Fruit fly (Drosophila melanogaster): Measurements from ENCODE around the gene Grp170.

The Grp170 gene

DNA sequence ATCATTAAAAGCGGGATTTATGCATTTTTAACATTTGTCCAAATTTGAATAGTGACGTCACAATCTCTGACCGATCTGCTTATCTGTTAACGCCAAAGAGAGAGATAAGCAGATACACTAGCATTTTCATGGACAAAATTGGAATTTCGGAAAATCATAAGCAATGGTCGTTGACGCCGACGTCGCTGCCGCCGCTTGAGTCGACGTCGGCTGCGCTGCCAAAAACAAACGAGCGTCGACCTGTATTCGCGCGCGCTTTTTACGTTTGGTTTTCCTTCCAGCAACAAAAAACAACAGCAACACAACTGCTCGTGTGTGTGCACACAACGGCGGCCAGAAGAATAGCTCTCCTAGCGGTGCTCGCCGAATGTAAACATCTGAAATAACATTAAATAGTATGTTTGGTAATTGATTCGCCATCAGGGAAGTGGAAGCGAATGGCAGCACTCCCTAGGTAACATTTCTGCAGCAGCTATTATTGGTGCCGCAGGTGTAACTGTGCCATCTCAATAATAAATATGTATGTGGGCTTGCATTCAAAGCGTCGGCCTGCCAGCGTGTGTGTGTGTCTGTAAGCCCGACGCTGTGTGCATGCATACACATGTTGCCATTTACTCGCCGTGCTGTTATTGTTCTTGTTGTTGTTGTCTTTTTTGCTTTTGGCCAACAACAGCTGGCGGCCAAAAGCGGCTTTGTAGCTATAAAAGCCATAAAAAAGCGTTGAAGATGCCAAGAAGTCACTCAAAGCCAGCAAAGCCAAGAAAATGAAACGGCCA, 25.6 kb upstream of the Grp170 start (continued):
- peak; percentile 94 for TF ChIP-seq croc (GFP tag; conservative IDR thresholded peaks at IDR 0.05)
- TF ChIP-seq NFAT (GFP tag; IDR thresholded peaks at IDR 0.05) = peak; percentile 95
- TF ChIP-seq BtbVII (GFP tag; optimal IDR thresholded peaks at IDR 0.05) = peak; percentile 91
- peak; percentile 88 for TF ChIP-seq CG4854 (GFP tag; optimal IDR thresholded peaks at IDR 0.05)
- peak; percentile 95 for TF ChIP-seq CG2712 (tag; optimal IDR thresholded peaks at IDR 0.05)
- peak; percentile 91 for TF ChIP-seq CG4404 (GFP tag; IDR thresholded peaks at IDR 0.05)
- TF ChIP-seq bigmax (GFP tag; optimal IDR thresholded peaks at IDR 0.05) = peak; percentile 44
- peak; percentile 90 for TF ChIP-seq CG6854 (GFP tag; optimal IDR thresholded peaks at IDR 0.05)
- TF ChIP-seq CG10267 (tag; optimal IDR thresholded peaks at IDR 0.05) = peak; percentile 84
- peak; percentile 86 for TF ChIP-seq CG13624 (GFP tag; optimal IDR thresholded peaks at IDR 0.05)
- TF ChIP-seq CG18599 (GFP tag; optimal IDR thresholded peaks at IDR 0.05) = peak; percentile 94
- peak; percentile 95 for TF ChIP-seq oc (tag; optimal IDR thresholded peaks at IDR 0.05)
- TF ChIP-seq CG4730 (GFP tag; IDR thresholded peaks at IDR 0.05) = peak; percentile 95
- peak; percentile 90 for TF ChIP-seq CG30403 (GFP tag; optimal IDR thresholded peaks at IDR 0.05)
- TF ChIP-seq Xbp1 (GFP tag; optimal IDR thresholded peaks at IDR 0.05) = peak; percentile 94
- TF ChIP-seq sima (GFP tag; optimal IDR thresholded peaks at IDR 0.05) = peak; percentile 70
- TF ChIP-seq gro (GFP tag; optimal IDR thresholded peaks at IDR 0.05) = peak; percentile 85
- no peak for TF ChIP-seq ato (GFP tag; IDR thresholded peaks at IDR 0.05; ENCODE audit: partially characterized antibody)
- peak; percentile 83 for TF ChIP-seq Camta (GFP tag; optimal IDR thresholded peaks at IDR 0.05)
- TF ChIP-seq Stat92E (GFP tag; optimal IDR thresholded peaks at IDR 0.05) = peak in 1 of 3 experiments; percentile 87
- TF ChIP-seq schlank (tag; optimal IDR thresholded peaks at IDR 0.05) = peak; percentile 94
- 0 out of 2 replicates have a peak, but pooled peaks have one; percentile 25 for TF ChIP-seq CG42726 (GFP tag; IDR thresholded peaks at IDR 0.05; ENCODE audit: partially characterized antibody)
- peak; percentile 69 for TF ChIP-seq Sry-β (GFP tag; optimal IDR thresholded peaks at IDR 0.05)
- peak; percentile 98 for TF ChIP-seq ATbp (GFP tag; optimal IDR thresholded peaks at IDR 0.05)
- peak; percentile 76 for TF ChIP-seq Nf-YB (GFP tag; optimal IDR thresholded peaks at IDR 0.05)
- peak; percentile 97 for TF ChIP-seq stc (GFP tag; IDR thresholded peaks at IDR 0.05)
- peak; percentile 74 for TF ChIP-seq ab (GFP tag; optimal IDR thresholded peaks at IDR 0.05)
- TF ChIP-seq CG4328 (GFP tag; optimal IDR thresholded peaks at IDR 0.05) = peak; percentile 61
- peak; percentile 96 for TF ChIP-seq tgo (GFP tag; IDR thresholded peaks at IDR 0.05)
- TF ChIP-seq hbn (GFP tag; IDR thresholded peaks at IDR 0.05; ENCODE audit: partially characterized antibody) = no peak
- TF ChIP-seq vfl (GFP tag; optimal IDR thresholded peaks at IDR 0.05) = peak; percentile 88
- peak; percentile 82 for TF ChIP-seq dan (GFP tag; IDR thresholded peaks at IDR 0.05)
- peak; percentile 88 for TF ChIP-seq CG7987 (GFP tag; optimal IDR thresholded peaks at IDR 0.05)
- peak; percentile 83 for TF ChIP-seq CG31365 (tag; optimal IDR thresholded peaks at IDR 0.05)
- peak; percentile 93 for TF ChIP-seq Dip3 (GFP tag; optimal IDR thresholded peaks at IDR 0.05)
- peak; percentile 90 for TF ChIP-seq CG17361 (GFP tag; IDR thresholded peaks at IDR 0.05)
- TF ChIP-seq Mrtf (GFP tag; IDR thresholded peaks at IDR 0.05) = peak; percentile 96
- peak; percentile 99 for TF ChIP-seq CG11696 (GFP tag; IDR thresholded peaks at IDR 0.05)
- TF ChIP-seq dimm (GFP tag; IDR thresholded peaks at IDR 0.05) = peak; percentile 96
- peak; percentile 98 for TF ChIP-seq CG11695 (GFP tag; IDR thresholded peaks at IDR 0.05)
- TF ChIP-seq Fer1 (GFP tag; optimal IDR thresholded peaks at IDR 0.05) = peak; percentile 91
- TF ChIP-seq ewg (GFP tag; optimal IDR thresholded peaks at IDR 0.05) = peak; percentile 95
- peak; percentile 96 for TF ChIP-seq CG14014 (GFP tag; IDR thresholded peaks at IDR 0.05)
- TF ChIP-seq pita (GFP tag; optimal IDR thresholded peaks at IDR 0.05) = no peak
- TF ChIP-seq CG13296 (GFP tag; optimal IDR thresholded peaks at IDR 0.05) = peak; percentile 89
- peak; percentile 84 for TF ChIP-seq Bteb2 (GFP tag; optimal IDR thresholded peaks at IDR 0.05)
- TF ChIP-seq CG17912 (GFP tag; optimal IDR thresholded peaks at IDR 0.05) = peak; percentile 75
- peak; percentile 83 for TF ChIP-seq E2f2 (GFP tag; IDR thresholded peaks at IDR 0.05)
- TF ChIP-seq Fer3 (tag; optimal IDR thresholded peaks at IDR 0.05) = peak; percentile 92

Measured in whole organism, embryonic.